Fruit fly (Drosophila melanogaster) whole organism, adult: ENCODE results near the gene CG17329.

Experiments used
- CG12768 ChIP-seq: fragments of 200-800 bp; sonication (Bioruptor generic); optimal IDR thresholded peaks from 2 replicates; lab custom pipeline; 2017; ENCODE audit warnings: missing biosample characterization, missing genetic modification characterization, mild to moderate bottlenecking, moderate library complexity, missing genetic modification reagents
- CG1620 ChIP-seq: fragments of 200-800 bp; sonication (Bioruptor generic); optimal IDR thresholded peaks from 2 replicates; lab custom pipeline; 2016; ENCODE audit warnings: missing biosample characterization, missing genetic modification characterization
- Clk ChIP-seq: fragments of 200-800 bp; sonication (Bioruptor generic); optimal IDR thresholded peaks from 2 replicates; lab custom pipeline; 2017; ENCODE audit warnings: missing biosample characterization, missing genetic modification characterization
- Hr96 ChIP-seq: fragments of 200-800 bp; sonication (Bioruptor generic); optimal IDR thresholded peaks from 2 replicates; lab custom pipeline; 2016; ENCODE audit warnings: missing biosample characterization, missing genetic modification characterization
- Mnt ChIP-seq: fragments of 200-800 bp; sonication (Bioruptor generic); optimal IDR thresholded peaks from 2 replicates; lab custom pipeline; 2016; ENCODE audit warnings: missing biosample characterization, mild to moderate bottlenecking, missing genetic modification characterization
- cic ChIP-seq: fragments of 200-800 bp; sonication (Bioruptor generic); optimal IDR thresholded peaks from 2 replicates; lab custom pipeline; 2017; ENCODE audit warnings: missing biosample characterization, mild to moderate bottlenecking, missing genetic modification characterization, moderate library complexity
- kay ChIP-seq: fragments of 200-800 bp; sonication (Bioruptor generic); peaks from one replicate; lab custom pipeline; 2016; ENCODE audit warnings: missing biosample characterization, missing genetic modification characterization, borderline replicate concordance
- ovo ChIP-seq: fragments of 200-800 bp; sonication (Bioruptor generic); optimal IDR thresholded peaks from 2 replicates; lab custom pipeline; 2016; ENCODE audit warnings: missing biosample characterization, missing genetic modification characterization
- tj ChIP-seq: fragments of 200-800 bp; sonication (Bioruptor generic); optimal IDR thresholded peaks from 3 replicates; lab custom pipeline; 2017; ENCODE audit warnings: missing biosample characterization, mild to moderate bottlenecking, missing genetic modification characterization, moderate library complexity
- toe ChIP-seq: fragments of 200-800 bp; sonication (Bioruptor generic); optimal IDR thresholded peaks from 2 replicates; lab custom pipeline; 2016; ENCODE audit warnings: missing biosample characterization, missing genetic modification characterization

DNA sequence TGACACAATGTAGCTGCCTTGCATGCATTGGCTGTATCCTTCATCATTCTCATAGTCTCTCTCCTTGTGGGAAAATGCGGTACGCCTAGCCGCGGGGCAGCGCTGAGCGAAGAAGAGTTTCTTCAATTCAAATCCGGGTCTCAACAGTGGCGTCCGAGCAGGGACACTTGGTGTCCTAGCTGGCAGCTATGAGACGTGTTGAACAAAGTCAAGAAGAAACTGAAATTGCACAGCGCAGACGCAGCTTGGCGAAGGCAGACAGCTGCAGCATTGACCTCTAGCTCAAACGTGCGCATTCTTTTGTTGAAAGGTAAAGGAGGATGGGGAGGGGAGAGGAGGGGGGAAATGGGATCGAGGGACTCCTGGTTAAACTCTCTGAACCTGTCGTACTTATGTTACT, 27.4 kb upstream of the CG17329 start:
- no peak for TF ChIP-seq toe (GFP tag; lab: Kevin White, UChicago)
- TF ChIP-seq cic (GFP tag; lab: Kevin White, UChicago), result no peak
- no peak for TF ChIP-seq Clk (GFP tag; lab: Kevin White, UChicago)
- no peak for TF ChIP-seq Mnt (GFP tag; lab: Kevin White, UChicago)
- no peak for TF ChIP-seq CG12768
- TF ChIP-seq tj (GFP tag; lab: Kevin White, UChicago), result no peak
- TF ChIP-seq ovo (GFP tag; lab: Kevin White, UChicago), result no peak
- TF ChIP-seq CG1620 (GFP tag; lab: Kevin White, UChicago), result no peak
- TF ChIP-seq kay, result no peak
- TF ChIP-seq Hr96, result no peak
